Fruit fly (Drosophila melanogaster) whole organism, embryonic: ENCODE data around the gene CG34288.

ENCODE experiments used
- Atf-2 ChIP-seq: fragments of 200-800 bp; sonication (Bioruptor generic); optimal IDR thresholded peaks from 2 replicates; lab custom pipeline; 2016; ENCODE audit warnings: missing biosample characterization, missing genetic modification characterization
- Bdp1 ChIP-seq: fragments of 200-800 bp; sonication (Bioruptor generic); optimal IDR thresholded peaks from 3 replicates; lab custom pipeline; 2016; ENCODE audit warnings: missing biosample characterization, missing genetic modification characterization
- CG1024 ChIP-seq: fragments of 200-800 bp; sonication (Bioruptor generic); IDR thresholded peaks from 2 replicates; pipeline ENCODE4 v1.3.6; 2022; ENCODE audit warnings: missing biosample characterization, missing genetic modification characterization
- CG11093 ChIP-seq: fragments of 200-800 bp; sonication (Bioruptor generic); IDR thresholded peaks from 3 replicates; pipeline ENCODE4 v1.3.6; 2022; ENCODE audit warnings: missing biosample characterization, missing genetic modification characterization
- CG12155 ChIP-seq: fragments of 200-800 bp; sonication (Bioruptor generic); optimal IDR thresholded peaks from 3 replicates; lab custom pipeline; 2016; ENCODE audit warnings: missing biosample characterization, missing genetic modification characterization
- CG14710 ChIP-seq: fragments of 200-800 bp; sonication (Bioruptor generic); optimal IDR thresholded peaks from 3 replicates; lab custom pipeline; 2019; ENCODE audit warnings: missing biosample characterization, mild to moderate bottlenecking, missing genetic modification characterization, moderate library complexity
- CG1603 ChIP-seq: fragments of 200-800 bp; sonication (Bioruptor generic); optimal IDR thresholded peaks from 2 replicates; lab custom pipeline; 2019; ENCODE audit warnings: missing biosample characterization, mild to moderate bottlenecking, missing genetic modification characterization, moderate library complexity
- CG16863 ChIP-seq: fragments of 200-800 bp; sonication (Bioruptor generic); optimal IDR thresholded peaks from 3 replicates; lab custom pipeline; 2016; ENCODE audit warnings: missing biosample characterization, missing genetic modification characterization
- CG17385 ChIP-seq: fragments of 200-800 bp; sonication (Bioruptor generic); optimal IDR thresholded peaks from 3 replicates; lab custom pipeline; 2018; ENCODE audit warnings: missing biosample characterization, mild to moderate bottlenecking, missing genetic modification characterization
- CG17568 ChIP-seq: fragments of 200-800 bp; sonication (Bioruptor generic); optimal IDR thresholded peaks from 2 replicates; lab custom pipeline; 2018; ENCODE audit warnings: missing biosample characterization, mild to moderate bottlenecking, missing genetic modification characterization, moderate library complexity
- CG18262 ChIP-seq: fragments of 200-800 bp; optimal IDR thresholded peaks from 3 replicates; lab custom pipeline; 2019; ENCODE audit warnings: missing biosample characterization, mild to moderate bottlenecking, missing genetic modification characterization, moderate library complexity
- CG3995 ChIP-seq: fragments of 200-800 bp; sonication (Bioruptor generic); optimal IDR thresholded peaks from 3 replicates; lab custom pipeline; 2016; ENCODE audit warnings: missing biosample characterization, missing genetic modification characterization
- CG4282 ChIP-seq: fragments of 200-800 bp; sonication (Bioruptor generic); optimal IDR thresholded peaks from 2 replicates; lab custom pipeline; 2016; ENCODE audit warnings: missing biosample characterization, missing genetic modification characterization
- CG4328 ChIP-seq: fragments of 200-800 bp; sonication (Bioruptor generic); optimal IDR thresholded peaks from 3 replicates; lab custom pipeline; 2017; ENCODE audit warnings: missing biosample characterization, missing genetic modification reagents, missing genetic modification characterization
- CG4707 ChIP-seq: fragments of 200-800 bp; sonication (Bioruptor generic); optimal IDR thresholded peaks from 2 replicates; lab custom pipeline; 2018; ENCODE audit warnings: missing biosample characterization, mild to moderate bottlenecking, missing genetic modification characterization, moderate library complexity
- CG6791 ChIP-seq: fragments of 200-800 bp; sonication (Bioruptor generic); IDR thresholded peaks from 3 replicates; pipeline ENCODE4 v1.3.6; 2022; ENCODE audit warnings: missing biosample characterization, missing genetic modification characterization; ENCODE audit not compliant: partially characterized antibody
- CG7963 ChIP-seq: fragments of 200-800 bp; sonication (Bioruptor generic); IDR thresholded peaks from 3 replicates; pipeline ENCODE4 v1.3.6; 2022; ENCODE audit warnings: missing biosample characterization, missing genetic modification characterization; ENCODE audit not compliant: partially characterized antibody
- CG9609 ChIP-seq: fragments of 200-800 bp; sonication (Bioruptor generic); optimal IDR thresholded peaks from 3 replicates; lab custom pipeline; 2016; ENCODE audit warnings: missing biosample characterization, missing genetic modification characterization
- CHES-1-like ChIP-seq: fragments of 200-800 bp; sonication (Bioruptor generic); optimal IDR thresholded peaks from 2 replicates; lab custom pipeline; 2016; ENCODE audit warnings: missing biosample characterization, missing genetic modification characterization
- CTCF ChIP-seq: fragments of 200-800 bp; sonication (Bioruptor generic); optimal IDR thresholded peaks from 2 replicates; lab custom pipeline; 2017; ENCODE audit warnings: missing biosample characterization, mild to moderate bottlenecking, missing genetic modification characterization, moderate library complexity
- CoRest ChIP-seq: fragments of 200-800 bp; sonication (Bioruptor generic); optimal IDR thresholded peaks from 3 replicates; lab custom pipeline; 2018; ENCODE audit warnings: missing biosample characterization, mild to moderate bottlenecking, missing genetic modification characterization, moderate library complexity
- CrebB ChIP-seq: fragments of 200-800 bp; sonication (Bioruptor generic); optimal IDR thresholded peaks from 3 replicates; lab custom pipeline; 2018; ENCODE audit warnings: missing biosample characterization, mild to moderate bottlenecking, missing genetic modification characterization
- Dp ChIP-seq: fragments of 200-800 bp; sonication (Bioruptor generic); optimal IDR thresholded peaks from 2 replicates; lab custom pipeline; 2018; ENCODE audit warnings: missing biosample characterization, mild to moderate bottlenecking, missing genetic modification characterization, moderate library complexity
- Mad ChIP-seq: fragments of 200-800 bp; sonication (Bioruptor generic); optimal IDR thresholded peaks from 2 replicates; lab custom pipeline; 2016; ENCODE audit warnings: missing biosample characterization, missing genetic modification characterization
- NC2β ChIP-seq: fragments of 200-800 bp; sonication (Bioruptor generic); optimal IDR thresholded peaks from 2 replicates; lab custom pipeline; 2016; ENCODE audit warnings: missing biosample characterization, missing genetic modification characterization
- Rfx ChIP-seq: fragments of 200-800 bp; sonication (Bioruptor generic); IDR thresholded peaks from 2 replicates; pipeline ENCODE4 v1.3.6; 2022; ENCODE audit warnings: missing biosample characterization, missing genetic modification characterization
- Xrp1 ChIP-seq: fragments of 200-800 bp; sonication (Bioruptor generic); IDR thresholded peaks from 2 replicates; pipeline ENCODE4 v1.3.6; 2022; ENCODE audit warnings: missing biosample characterization, missing genetic modification characterization
- YL-1 ChIP-seq: fragments of 200-800 bp; sonication (Bioruptor generic); optimal IDR thresholded peaks from 3 replicates; lab custom pipeline; 2017; ENCODE audit warnings: missing biosample characterization, mild to moderate bottlenecking, missing genetic modification characterization
- ato ChIP-seq: fragments of 200-800 bp; sonication (Bioruptor generic); IDR thresholded peaks from 2 replicates; pipeline ENCODE4 v1.3.6; 2022; ENCODE audit warnings: missing biosample characterization, missing genetic modification characterization; ENCODE audit not compliant: partially characterized antibody
- ci ChIP-seq: fragments of 200-800 bp; sonication (Bioruptor generic); IDR thresholded peaks from 3 replicates; pipeline ENCODE4 v1.3.6; 2022; ENCODE audit warnings: missing biosample characterization, missing genetic modification characterization
- da ChIP-seq: fragments of 200-800 bp; sonication (Bioruptor generic); optimal IDR thresholded peaks from 2 replicates; lab custom pipeline; 2016; ENCODE audit warnings: missing biosample characterization, missing genetic modification characterization
- dan ChIP-seq: fragments of 200-800 bp; sonication (Bioruptor generic); IDR thresholded peaks from 2 replicates; pipeline ENCODE4 v1.3.6; 2022; ENCODE audit warnings: missing biosample characterization, missing genetic modification characterization
- dati ChIP-seq: fragments of 200-800 bp; sonication (Bioruptor generic); IDR thresholded peaks from 2 replicates; pipeline ENCODE4 v1.3.6; 2022; ENCODE audit warnings: missing biosample characterization, missing genetic modification characterization
- disco-r ChIP-seq: fragments of 200-800 bp; sonication (Bioruptor generic); optimal IDR thresholded peaks from 2 replicates; lab custom pipeline; 2016; ENCODE audit warnings: missing biosample characterization, missing genetic modification characterization
- en ChIP-seq: fragments of 200-800 bp; sonication (Bioruptor generic); optimal IDR thresholded peaks from 2 replicates; lab custom pipeline; 2016; ENCODE audit warnings: missing biosample characterization, missing genetic modification characterization
- ftz-f1 ChIP-seq: fragments of 200-800 bp; sonication (Bioruptor generic); optimal IDR thresholded peaks from 2 replicates; lab custom pipeline; 2016; ENCODE audit warnings: missing biosample characterization, missing genetic modification characterization
- fu2 ChIP-seq: fragments of 200-800 bp; sonication (Bioruptor generic); optimal IDR thresholded peaks from 2 replicates; lab custom pipeline; 2016; ENCODE audit warnings: missing biosample characterization, missing genetic modification characterization
- grau ChIP-seq: fragments of 200-800 bp; optimal IDR thresholded peaks from 3 replicates; lab custom pipeline; 2019; ENCODE audit warnings: missing biosample characterization, mild to moderate bottlenecking, missing genetic modification characterization, moderate library complexity
- gt ChIP-seq: fragments of 200-800 bp; sonication (Bioruptor generic); IDR thresholded peaks from 2 replicates; pipeline ENCODE4 v1.3.6; 2022; ENCODE audit warnings: missing biosample characterization, missing genetic modification characterization
- jing ChIP-seq: fragments of 200-800 bp; sonication (Bioruptor generic); optimal IDR thresholded peaks from 2 replicates; lab custom pipeline; 2018; ENCODE audit warnings: missing biosample characterization, mild to moderate bottlenecking, missing genetic modification characterization
- nerfin-2 ChIP-seq: fragments of 200-800 bp; sonication (Bioruptor generic); IDR thresholded peaks from 2 replicates; pipeline ENCODE4 v1.3.6; 2022; ENCODE audit warnings: missing biosample characterization, missing genetic modification characterization; ENCODE audit not compliant: partially characterized antibody
- nmo ChIP-seq: fragments of 200-800 bp; sonication (Bioruptor generic); optimal IDR thresholded peaks from 2 replicates; lab custom pipeline; 2018; ENCODE audit warnings: missing biosample characterization, mild to moderate bottlenecking, missing genetic modification characterization, moderate library complexity
- pfk ChIP-seq: fragments of 200-800 bp; sonication (Bioruptor generic); optimal IDR thresholded peaks from 2 replicates; lab custom pipeline; 2018; ENCODE audit warnings: missing biosample characterization, mild to moderate bottlenecking, missing genetic modification characterization, moderate library complexity
- pros ChIP-seq: fragments of 200-800 bp; sonication (Bioruptor generic); optimal IDR thresholded peaks from 3 replicates; lab custom pipeline; 2019; ENCODE audit warnings: missing biosample characterization, mild to moderate bottlenecking, missing genetic modification characterization, moderate library complexity
- psq ChIP-seq: fragments of 200-800 bp; sonication (Bioruptor generic); optimal IDR thresholded peaks from 2 replicates; lab custom pipeline; 2017; ENCODE audit warnings: missing biosample characterization, missing genetic modification characterization
- sqz ChIP-seq: fragments of 200-800 bp; sonication (Bioruptor generic); optimal IDR thresholded peaks from 3 replicates; lab custom pipeline; 2018; ENCODE audit warnings: missing biosample characterization, mild to moderate bottlenecking, missing genetic modification characterization
- stwl ChIP-seq: fragments of 200-800 bp; sonication (Bioruptor generic); optimal IDR thresholded peaks from 3 replicates; lab custom pipeline; 2018; ENCODE audit warnings: missing biosample characterization, mild to moderate bottlenecking, missing genetic modification characterization, moderate library complexity
- sug ChIP-seq: fragments of 200-800 bp; optimal IDR thresholded peaks from 2 replicates; lab custom pipeline; 2019; ENCODE audit warnings: missing biosample characterization, mild to moderate bottlenecking, missing genetic modification characterization, moderate library complexity
- tll ChIP-seq, 2 experiments: fragments of 200-800 bp in 1 of 2; fragments of >200 bp in 1 of 2; sonication (Bioruptor generic) in 1 of 2; optimal IDR thresholded peaks; 2 replicates each; lab custom pipeline; 2017 to 2019; ENCODE audit warnings: missing biosample characterization in 2 of 2, missing genetic modification characterization in 2 of 2, mild to moderate bottlenecking in 1 of 2, moderate library complexity in 1 of 2
- zfh2 ChIP-seq: fragments of 200-800 bp; sonication (Bioruptor generic); optimal IDR thresholded peaks from 2 replicates; lab custom pipeline; 2016; ENCODE audit warnings: missing biosample characterization, missing genetic modification characterization

CG34288 gene

dm6 chr3R:22491088-22491879 lies 44.2 kb upstream of the CG34288 start, which contains the start of the genes CCT1 and tHMG1 (continued):
- TF ChIP-seq nmo (GFP tag; lab: Kevin White, UChicago) = peak; percentile 52
- no peak for TF ChIP-seq disco-r (GFP tag; lab: Kevin White, UChicago)
- no peak for TF ChIP-seq CG12155
- TF ChIP-seq zfh2 (GFP tag; lab: Kevin White, UChicago) = no peak
- TF ChIP-seq CG4707 (GFP tag; lab: Kevin White, UChicago) = no peak
- TF ChIP-seq CG9609 (GFP tag; lab: Kevin White, UChicago) = no peak
- TF ChIP-seq jing (GFP tag; lab: Kevin White, UChicago) = no peak
- peak; percentile 79 for TF ChIP-seq CG7963 (GFP tag; lab: Robert Waterston, UW)
- TF ChIP-seq CG16863 (GFP tag; lab: Kevin White, UChicago) = no peak
- TF ChIP-seq CG18262 (tag; lab: Kevin White, UChicago) = peak; percentile 32
- TF ChIP-seq CG6791 (GFP tag; lab: Robert Waterston, UW) = peak; percentile 85
- no peak for TF ChIP-seq ci (GFP tag; lab: Robert Waterston, UW)
- no peak for TF ChIP-seq CG4328 (GFP tag; lab: Kevin White, UChicago)
- peak; percentile 84 for TF ChIP-seq nerfin-2
- no peak for TF ChIP-seq Atf-2 (GFP tag; lab: Kevin White, UChicago)
- peak; percentile 39 for TF ChIP-seq NC2β
- peak; percentile 55 for TF ChIP-seq stwl
- TF ChIP-seq YL-1 (GFP tag; lab: Kevin White, UChicago) = peak; percentile 69
- no peak for TF ChIP-seq CHES-1-like (GFP tag; lab: Kevin White, UChicago)
- TF ChIP-seq ftz-f1 (GFP tag; lab: Kevin White, UChicago) = no peak
- TF ChIP-seq Xrp1 (GFP tag; lab: Robert Waterston, UW) = no peak
- TF ChIP-seq tll (GFP tag; optimal IDR thresholded peaks at IDR 0.05; lab: Kevin White, UChicago) = no peak
- TF ChIP-seq CG11093 = no peak
- TF ChIP-seq ato (GFP tag; lab: Robert Waterston, UW) = peak; percentile 82
- no peak for TF ChIP-seq en (GFP tag; lab: Kevin White, UChicago)
- peak; percentile 67 for TF ChIP-seq CG14710 (tag; lab: Kevin White, UChicago)
- no peak for TF ChIP-seq CG17385
- TF ChIP-seq fu2 (GFP tag; lab: Kevin White, UChicago) = no peak
- no peak for TF ChIP-seq Rfx (GFP tag; lab: Robert Waterston, UW)
- no peak for TF ChIP-seq psq (GFP tag; lab: Kevin White, UChicago)
- TF ChIP-seq CG1024 (GFP tag; lab: Robert Waterston, UW) = no peak
- no peak for TF ChIP-seq sqz (GFP tag; lab: Kevin White, UChicago)
- TF ChIP-seq grau (tag; lab: Kevin White, UChicago) = peak; percentile 21
- TF ChIP-seq dan (GFP tag; lab: Robert Waterston, UW) = no peak
- no peak for TF ChIP-seq CG4282 (GFP tag; lab: Kevin White, UChicago)
- peak; percentile 19 for TF ChIP-seq sug
- no peak for TF ChIP-seq Bdp1 (GFP tag; lab: Kevin White, UChicago)
- no peak for TF ChIP-seq pros
- no peak for TF ChIP-seq dati (GFP tag; lab: Robert Waterston, UW)
- TF ChIP-seq CrebB (tag; lab: Kevin White, UChicago) = no peak
- TF ChIP-seq Mad = no peak
- no peak for TF ChIP-seq da (GFP tag; lab: Kevin White, UChicago)
- TF ChIP-seq Dp = peak; percentile 73
- no peak for TF ChIP-seq CG3995 (GFP tag; lab: Kevin White, UChicago)
- TF ChIP-seq CTCF (GFP tag; lab: Kevin White, UChicago) = no peak
- no peak for TF ChIP-seq gt
- no peak for TF ChIP-seq CG17568 (GFP tag; lab: Kevin White, UChicago)
- peak; percentile 40 for TF ChIP-seq CG1603 (tag; lab: Kevin White, UChicago)
- TF ChIP-seq CoRest (tag; lab: Kevin White, UChicago) = peak; percentile 62
- no peak for TF ChIP-seq pfk
